Worm (Caenorhabditis elegans): ENCODE measurements around the gene C02F12.5.

DNA sequence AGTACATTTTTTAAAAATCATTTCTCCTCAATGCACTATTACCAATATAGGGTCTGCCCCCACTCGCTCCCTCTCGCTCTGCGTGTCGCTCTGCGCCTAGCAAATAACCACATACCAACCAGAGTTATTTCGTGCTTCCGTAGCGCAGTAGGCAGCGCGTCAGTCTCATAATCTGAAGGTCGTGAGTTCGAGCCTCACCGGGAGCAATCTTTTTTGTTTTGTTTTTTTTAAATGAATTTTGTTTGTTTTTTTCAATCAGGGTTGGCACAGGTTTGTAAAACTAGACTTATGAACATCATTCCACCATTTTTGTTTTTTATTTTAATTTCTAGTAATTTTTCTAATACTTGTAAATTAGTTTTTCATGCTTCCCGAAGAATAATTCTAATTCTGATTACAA, 25.7 kb upstream of the C02F12.5 start:
- TF ChIP-seq scrt-1 (GFP tag; IDR thresholded peaks at IDR 0.05) (peak; percentile 94), hmg-4 (GFP tag; optimal IDR thresholded peaks at IDR 0.05) (peak; percentile 91), ama-1 (optimal IDR thresholded peaks at IDR 0.05) (no peak), flt-1 (GFP tag; IDR thresholded peaks at IDR 0.05) (peak; percentile 90), pes-1 (GFP tag; IDR thresholded peaks at IDR 0.05) (peak; percentile 95), ceh-13 (GFP tag; optimal IDR thresholded peaks at IDR 0.05) (peak; percentile 78), aly-1 (tag; optimal IDR thresholded peaks at IDR 0.05) (peak; percentile 82), hnd-1 (tag; optimal IDR thresholded peaks at IDR 0.05) (peak; percentile 83), ceh-36 (tag; optimal IDR thresholded peaks at IDR 0.05) (peak; percentile 91), tra-4 (tag; optimal IDR thresholded peaks at IDR 0.05) (peak; percentile 69), tbx-11 (GFP tag; IDR thresholded peaks at IDR 0.05) (peak; percentile 92), ets-7 (tag; optimal IDR thresholded peaks at IDR 0.05) (peak; percentile 79), tbx-37 (GFP tag; conservative IDR thresholded peaks at IDR 0.05) (peak; percentile 92), B0310.2 (tag; optimal IDR thresholded peaks at IDR 0.05) (peak; percentile 81)

All from whole organism, early embryonic.